Worm (Caenorhabditis elegans): ENCODE measurements around the gene msp-65.

Gene msp-65

DNA sequence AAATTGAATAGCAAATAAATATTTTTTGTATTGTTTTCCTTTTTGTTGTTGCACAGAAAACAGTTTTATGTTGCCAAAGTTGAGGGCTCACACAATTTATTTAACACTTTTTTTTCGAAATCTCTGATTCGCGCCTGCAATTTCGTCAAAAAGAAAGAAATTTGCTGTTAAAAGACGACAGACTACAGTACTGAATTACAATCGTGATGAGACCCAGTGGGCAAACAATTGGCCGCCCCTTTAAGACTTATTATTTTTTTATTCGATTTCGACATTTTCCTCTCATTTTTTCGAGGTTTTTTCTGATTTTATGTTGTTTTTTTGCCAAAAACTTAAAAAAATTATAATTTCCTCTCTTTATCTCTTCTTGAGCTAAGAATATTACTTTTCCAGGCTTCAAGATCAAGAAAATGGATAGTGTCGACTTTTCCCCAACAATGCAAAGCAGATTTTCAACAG lies 42.2 kb upstream of the msp-65 start, which contains the start of gene slfl-4 (continued):
- no peak for TF ChIP-seq gei-17 (GFP tag; optimal IDR thresholded peaks at IDR 0.05)
- TF ChIP-seq madf-10 (tag; optimal IDR thresholded peaks at IDR 0.05), result no peak
- TF ChIP-seq madf-3 (GFP tag; IDR thresholded peaks at IDR 0.05), result no peak
- TF ChIP-seq lsl-1 (GFP tag; optimal IDR thresholded peaks at IDR 0.05), result peak; percentile 80
- peak; percentile 52; the same call in 1 of the 2 replicates for TF ChIP-seq madf-6 (GFP tag; IDR thresholded peaks at IDR 0.05)
- TF ChIP-seq zfh-2 (GFP tag; conservative IDR thresholded peaks at IDR 0.05), result no peak
- no peak for TF ChIP-seq F23B12.7 (tag; optimal IDR thresholded peaks at IDR 0.05; ENCODE audit: insufficient read depth)
- TF ChIP-seq F33H1.4 (GFP tag; IDR thresholded peaks at IDR 0.05), result peak; percentile 78
- TF ChIP-seq madf-8 (GFP tag; conservative IDR thresholded peaks at IDR 0.05), result peak; percentile 59
- TF ChIP-seq nhr-80 (tag; optimal IDR thresholded peaks at IDR 0.05), result no peak
- no peak for TF ChIP-seq attf-5 (GFP tag; optimal IDR thresholded peaks at IDR 0.05)

ce11 chrIV:5277752-5278151 lies 38.6 kb upstream of the msp-65 start, which contains the start of gene F36H12.17:
F36H12.17 (minus strand) TSS chrIV:5277852.
- TF ChIP-seq lin-35 (GFP tag; optimal IDR thresholded peaks at IDR 0.05) (no peak), hsf-1 (GFP tag; IDR thresholded peaks at IDR 0.05) (no peak), Y67H2A.10 (GFP tag; conservative IDR thresholded peaks at IDR 0.05) (no peak), ceh-100 (GFP tag; IDR thresholded peaks at IDR 0.05) (no peak), F37B4.10 (GFP tag; IDR thresholded peaks at IDR 0.05) (no peak), C17E4.6 (GFP tag; IDR thresholded peaks at IDR 0.05) (no peak), fkh-3 (tag; optimal IDR thresholded peaks at IDR 0.05) (no peak), snpc-1.3 (tag; optimal IDR thresholded peaks at IDR 0.05; ENCODE audit: insufficient read depth) (no peak), B0261.1 (tag; optimal IDR thresholded peaks at IDR 0.05) (no peak), ccch-3 (GFP tag; optimal IDR thresholded peaks at IDR 0.05) (no peak)

ce11 chrIV:5281457-5281856 lies 34.9 kb upstream of the msp-65 start:
- TF ChIP-seq mcd-1 (GFP tag; IDR thresholded peaks at IDR 0.05) (no peak), madf-6 (GFP tag; IDR thresholded peaks at IDR 0.05) (no peak), F49E8.2 (tag; optimal IDR thresholded peaks at IDR 0.05; ENCODE audit: insufficient read depth) (no peak), lir-1 (GFP tag; conservative IDR thresholded peaks at IDR 0.05) (no peak), fkh-3 (tag; optimal IDR thresholded peaks at IDR 0.05) (no peak), rcor-1 (GFP tag; IDR thresholded peaks at IDR 0.05) (no peak), Y53G8AR.9 (GFP tag; conservative IDR thresholded peaks at IDR 0.05) (no peak), F33H1.4 (GFP tag; IDR thresholded peaks at IDR 0.05) (no peak), ama-1 (optimal IDR thresholded peaks at IDR 0.05) (no peak), ama-1 (GFP tag; optimal IDR thresholded peaks at IDR 0.05) (no peak), let-607 (tag; optimal IDR thresholded peaks at IDR 0.05) (no peak), D2030.7 (GFP tag; IDR thresholded peaks at IDR 0.05) (no peak), F52B5.7 (tag; optimal IDR thresholded peaks at IDR 0.05) (no peak), bed-1 (GFP tag; IDR thresholded peaks at IDR 0.05) (no peak), lag-1 (GFP tag; IDR thresholded peaks at IDR 0.05) (no peak), egl-18 (GFP tag; IDR thresholded peaks at IDR 0.05) (no peak)

- no peak for TF ChIP-seq F57A8.1 (GFP tag; optimal IDR thresholded peaks at IDR 0.05)
These were observed 29.1 kb upstream of the msp-65 start for ce11 chrIV:5287190-5287589.
